Worm (Caenorhabditis elegans): ENCODE measurements around the gene eri-12.
A peak's percentile ranks its signal among the peaks of the same experiment; 100 is the strongest.

The eri-12 gene

DNA sequence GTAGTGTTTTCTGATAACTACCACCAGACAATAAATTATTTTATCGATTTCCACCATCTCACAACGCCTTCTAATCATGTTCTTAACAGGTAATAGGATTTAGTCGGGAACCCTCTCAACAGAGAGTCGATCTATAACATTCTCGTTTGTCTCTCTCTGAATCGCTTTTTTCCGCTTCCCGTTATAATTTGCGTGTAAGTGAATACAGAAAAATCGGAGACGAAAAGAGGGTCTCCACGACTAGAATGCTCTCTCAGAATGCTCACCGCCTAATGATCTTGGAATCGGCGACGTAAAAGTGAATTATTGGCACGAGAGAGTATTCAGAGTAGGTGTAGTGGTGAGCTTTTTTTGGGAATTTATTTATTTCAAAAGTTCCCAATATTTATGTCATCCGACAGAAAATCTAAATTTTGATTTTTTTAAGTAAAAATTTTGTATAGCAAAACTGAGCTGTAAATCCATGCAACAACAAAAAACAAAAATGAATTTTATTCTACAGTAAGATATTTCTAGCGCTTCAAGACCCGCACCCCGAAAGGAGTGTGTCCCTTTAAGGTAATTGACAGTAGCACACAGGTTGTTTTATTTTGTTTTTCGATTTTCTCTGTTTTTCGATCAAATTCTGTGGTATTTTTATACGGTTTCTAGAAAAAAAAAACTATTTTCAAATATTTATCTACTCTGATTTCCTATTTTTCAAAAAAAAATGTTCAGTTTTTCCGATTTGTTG is 29.7 kb upstream of the eri-12 start:
- TF ChIP-seq ces-1 (GFP tag; optimal IDR thresholded peaks at IDR 0.05) (peak; percentile 89), sem-2 (GFP tag; optimal IDR thresholded peaks at IDR 0.05) (no peak)

DNA sequence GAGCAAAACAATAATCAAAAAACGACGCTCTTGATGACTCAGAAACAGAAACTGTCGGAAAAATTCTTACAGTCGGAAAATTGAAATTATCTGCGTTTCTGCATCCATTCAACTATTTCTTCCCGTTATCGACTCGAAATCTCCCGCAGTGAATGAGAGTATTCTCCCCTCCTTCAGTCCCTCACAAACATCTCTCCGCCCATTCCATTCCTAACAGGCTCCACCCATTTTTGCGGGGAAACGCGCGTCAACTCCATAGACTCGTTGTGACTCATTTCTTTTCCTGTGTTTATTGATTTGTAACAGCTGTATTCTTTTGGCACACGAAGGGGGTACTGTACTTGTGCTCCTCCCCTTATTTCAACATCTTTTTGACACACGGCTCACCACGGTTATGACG is 28.8 kb upstream of the eri-12 start:
- TF ChIP-seq lsy-2 (tag; optimal IDR thresholded peaks at IDR 0.05), result peak; percentile 6
- TF ChIP-seq nhr-76 (tag; optimal IDR thresholded peaks at IDR 0.05), result no peak
- TF ChIP-seq drap-1 (GFP tag; optimal IDR thresholded peaks at IDR 0.05), result no peak
- no peak for TF ChIP-seq pha-4 (tag; optimal IDR thresholded peaks at IDR 0.05)

DNA sequence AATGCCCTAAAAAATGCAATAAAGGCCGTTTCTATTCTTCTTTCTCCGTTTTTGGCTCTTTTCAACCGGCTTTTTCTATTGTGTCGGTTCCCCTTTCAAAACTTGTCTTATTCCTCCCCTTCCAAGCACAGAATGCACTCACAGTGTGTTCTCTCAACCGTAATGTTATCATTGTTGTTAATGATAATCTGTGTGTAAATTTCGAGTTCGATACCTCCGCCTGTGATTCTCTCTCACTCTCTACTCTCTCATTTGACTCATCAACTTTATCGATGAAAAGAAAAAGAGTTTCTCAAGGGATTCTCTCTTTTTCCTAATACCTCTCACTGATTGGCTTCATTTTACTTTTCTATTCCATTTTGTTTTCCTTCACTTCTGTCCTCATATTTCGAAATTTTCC is 27.9 kb upstream of the eri-12 start:
- no peak for TF ChIP-seq ham-2 (GFP tag; optimal IDR thresholded peaks at IDR 0.05)
- no peak for TF ChIP-seq mab-5 (tag; optimal IDR thresholded peaks at IDR 0.05)
- no peak for TF ChIP-seq ceh-43 (GFP tag; optimal IDR thresholded peaks at IDR 0.05)
- no peak for TF ChIP-seq elt-3 (tag; optimal IDR thresholded peaks at IDR 0.05)
- no peak for TF ChIP-seq ceh-83 (GFP tag; optimal IDR thresholded peaks at IDR 0.05)

DNA sequence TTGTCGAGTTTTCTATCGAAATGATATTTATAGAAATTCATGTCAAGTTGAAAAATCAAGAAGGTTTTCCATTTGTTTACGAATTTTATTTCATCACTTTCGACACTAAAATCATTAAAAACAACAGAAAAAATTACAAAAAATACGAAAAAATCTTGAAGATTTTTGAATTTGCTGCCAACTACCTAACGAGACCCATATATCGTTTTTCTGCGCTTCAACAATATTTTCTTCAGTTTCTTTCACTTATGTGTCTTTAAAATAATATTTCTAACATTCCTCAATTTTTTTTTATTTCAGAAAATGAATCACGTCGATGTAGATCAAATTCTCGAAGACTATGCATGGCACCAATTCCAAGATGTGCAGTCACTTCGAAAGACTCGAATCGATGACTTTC is 27.4 kb upstream of the eri-12 start, which contains the start of gene lin-24:
lin-24 (plus strand) TSS at position 301 of the 400 bp plus-strand sequence.
- TF ChIP-seq drap-1 (GFP tag; optimal IDR thresholded peaks at IDR 0.05) (no peak), sem-2 (GFP tag; optimal IDR thresholded peaks at IDR 0.05) (no peak), hlh-1 (tag; optimal IDR thresholded peaks at IDR 0.05) (no peak), ceh-83 (GFP tag; optimal IDR thresholded peaks at IDR 0.05) (no peak), lin-13 (tag; optimal IDR thresholded peaks at IDR 0.05) (no peak), ces-1 (GFP tag; optimal IDR thresholded peaks at IDR 0.05) (no peak), nhr-237 (tag; optimal IDR thresholded peaks at IDR 0.05) (no peak), M03D4.4 (tag; optimal IDR thresholded peaks at IDR 0.05) (no peak), mls-2 (tag; optimal IDR thresholded peaks at IDR 0.05) (no peak), unc-62 (GFP tag; optimal IDR thresholded peaks at IDR 0.05) (no peak), nhr-2 (tag; optimal IDR thresholded peaks at IDR 0.05) (no peak), mep-1 (tag; optimal IDR thresholded peaks at IDR 0.05) (no peak), tbx-8 (GFP tag; optimal IDR thresholded peaks at IDR 0.05) (no peak), zip-8 (tag; optimal IDR thresholded peaks at IDR 0.05) (no peak), ceh-39 (tag; optimal IDR thresholded peaks at IDR 0.05) (no peak), bed-3 (GFP tag; optimal IDR thresholded peaks at IDR 0.05) (no peak)

DNA sequence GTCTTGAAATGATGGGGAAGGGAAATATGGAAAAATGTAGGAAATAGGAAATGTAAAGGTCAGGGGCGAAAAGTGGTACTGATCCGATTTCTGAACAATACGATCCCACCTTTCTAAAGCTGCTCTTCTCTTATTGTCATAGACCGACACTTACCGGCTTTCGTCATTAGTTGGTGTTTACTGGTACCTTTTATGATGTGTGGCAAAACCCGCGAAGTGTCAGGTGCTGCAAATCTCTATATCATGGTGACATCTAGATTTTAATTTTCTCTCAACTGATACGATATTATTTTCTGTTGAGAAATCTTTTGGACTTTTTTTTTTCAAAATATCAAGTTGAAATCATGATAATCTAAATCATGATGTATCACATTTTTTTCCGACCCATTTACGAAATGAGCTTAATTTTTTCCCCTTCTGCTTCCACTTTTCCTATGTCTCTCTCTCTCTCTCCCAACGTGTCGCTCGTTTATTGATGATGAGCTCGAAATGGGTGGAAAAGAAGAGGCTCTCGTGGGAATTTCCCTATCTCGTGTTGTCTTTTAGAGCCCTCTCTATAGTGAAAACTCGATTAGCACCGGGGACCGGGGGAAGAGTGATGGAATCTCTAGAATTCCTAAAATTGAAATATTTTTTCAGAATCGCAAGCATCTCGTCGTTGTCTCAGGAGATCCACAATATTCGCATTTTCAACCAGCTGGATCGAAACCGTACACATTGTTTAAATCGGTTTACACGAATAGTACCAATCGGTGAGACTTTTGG is 25.1 kb upstream of the eri-12 start:
- TF ChIP-seq ces-1 (GFP tag; optimal IDR thresholded peaks at IDR 0.05) (peak; percentile 68), lsy-2 (tag; optimal IDR thresholded peaks at IDR 0.05) (no peak)

DNA sequence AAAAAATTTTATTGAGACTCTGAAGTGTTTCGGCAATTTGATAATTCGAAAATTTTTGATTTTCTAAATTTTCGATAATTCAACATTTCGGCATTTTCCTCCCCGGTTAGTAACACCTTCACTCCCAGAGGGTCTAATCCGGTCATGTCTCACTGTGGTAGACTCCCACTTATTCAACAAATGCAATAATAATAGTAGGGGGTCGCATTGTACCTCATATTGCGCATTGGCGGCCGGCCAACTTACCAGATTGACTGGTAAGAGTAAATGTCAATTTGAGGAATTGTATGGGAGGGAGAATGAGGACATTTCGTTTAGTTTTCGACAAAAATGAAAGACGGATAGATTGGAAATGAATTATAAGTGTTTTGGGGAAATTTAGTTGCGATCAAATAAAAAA is 22.9 kb upstream of the eri-12 start:
- TF ChIP-seq blmp-1 (tag; optimal IDR thresholded peaks at IDR 0.05), result no peak
- peak; percentile 91 for TF ChIP-seq nhr-2 (tag; optimal IDR thresholded peaks at IDR 0.05)

DNA sequence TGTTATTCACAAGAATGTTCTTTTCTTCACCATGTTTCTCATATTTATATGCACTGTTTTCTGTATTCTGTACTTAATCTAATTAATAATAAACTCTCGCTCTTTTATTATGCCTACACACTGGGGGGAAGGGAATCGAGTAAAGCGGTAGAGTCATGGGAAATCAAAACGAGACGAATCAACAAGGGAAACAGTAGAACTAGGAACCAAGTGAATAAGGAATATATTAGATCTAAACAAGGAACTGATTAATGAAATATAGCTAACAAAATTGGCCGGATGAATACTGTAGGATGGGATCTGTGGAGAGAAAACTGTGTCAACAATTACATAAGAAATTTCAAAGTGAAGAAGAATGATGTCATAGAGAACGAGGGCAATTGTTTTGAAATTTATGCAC is 21.6 kb upstream of the eri-12 start:
- TF ChIP-seq ces-1 (GFP tag; optimal IDR thresholded peaks at IDR 0.05), result peak; percentile 6
- TF ChIP-seq ceh-83 (GFP tag; optimal IDR thresholded peaks at IDR 0.05), result no peak
- no peak for TF ChIP-seq nhr-12 (tag; optimal IDR thresholded peaks at IDR 0.05)
- TF ChIP-seq elt-3 (tag; optimal IDR thresholded peaks at IDR 0.05), result no peak
- TF ChIP-seq snpc-4 (tag; optimal IDR thresholded peaks at IDR 0.05), result no peak
- no peak for TF ChIP-seq nhr-28 (tag; optimal IDR thresholded peaks at IDR 0.05)

Data from whole organism, mixed stage, embryonic.